Worm (Caenorhabditis elegans) whole organism, L3 larva: ENCODE results near the gene K11H12.8.

ENCODE experiments used
- R02D3.7 ChIP-seq: fragments of 150-350 bp; optimal IDR thresholded peaks from 2 replicates; lab custom pipeline; 2014; ENCODE audit warnings: missing biosample characterization, missing genetic modification characterization
- ZK546.5 ChIP-seq: sonication (generic microtip); optimal IDR thresholded peaks from 2 replicates; lab custom pipeline; 2017; ENCODE audit warnings: missing biosample characterization, missing genetic modification characterization
- aly-2 ChIP-seq: fragments of 150-350 bp; optimal IDR thresholded peaks from 2 replicates; lab custom pipeline; 2014; ENCODE audit warnings: missing biosample characterization, missing genetic modification characterization
- ama-1 ChIP-seq: fragments of 150-350 bp; optimal IDR thresholded peaks from 2 replicates; lab custom pipeline; 2018
- ceh-16 ChIP-seq: sonication (generic microtip); optimal IDR thresholded peaks from 2 replicates; lab custom pipeline; 2017; ENCODE audit warnings: missing biosample characterization, missing genetic modification characterization
- ceh-28 ChIP-seq: fragments of 150-350 bp; optimal IDR thresholded peaks from 2 replicates; lab custom pipeline; 2014; ENCODE audit warnings: missing biosample characterization, missing genetic modification reagents, missing genetic modification characterization
- ceh-82 ChIP-seq: fragments of 150-350 bp; optimal IDR thresholded peaks from 2 replicates; lab custom pipeline; 2014; ENCODE audit warnings: missing biosample characterization, missing genetic modification characterization
- ceh-9 ChIP-seq: sonication (generic microtip); optimal IDR thresholded peaks from 2 replicates; lab custom pipeline; 2018; ENCODE audit warnings: missing biosample characterization, missing genetic modification characterization
- egl-27 ChIP-seq: sonication (generic microtip); optimal IDR thresholded peaks from 4 replicates; lab custom pipeline; 2017; ENCODE audit warnings: missing biosample characterization, missing genetic modification reagents, missing genetic modification characterization
- elt-1 ChIP-seq: fragments of 150-350 bp; optimal IDR thresholded peaks from 2 replicates; lab custom pipeline; 2014; ENCODE audit warnings: missing biosample characterization, missing genetic modification characterization
- elt-2 ChIP-seq: sonication (generic microtip); optimal IDR thresholded peaks from 2 replicates; lab custom pipeline; 2016; ENCODE audit warnings: missing genetic modification reagents, mild to moderate bottlenecking, missing genetic modification characterization, missing compliant biosample characterization
- fkh-2 ChIP-seq: fragments of 150-350 bp; optimal IDR thresholded peaks from 2 replicates; lab custom pipeline; 2014; ENCODE audit warnings: missing biosample characterization, missing genetic modification reagents, missing genetic modification characterization
- fos-1 ChIP-seq: fragments of 150-350 bp; optimal IDR thresholded peaks from 2 replicates; lab custom pipeline; 2014; ENCODE audit warnings: missing biosample characterization, missing genetic modification characterization
- hmg-11 ChIP-seq: sonication (generic microtip); optimal IDR thresholded peaks from 2 replicates; lab custom pipeline; 2016; ENCODE audit warnings: missing genetic modification characterization, missing compliant biosample characterization
- lin-39 ChIP-seq: fragments of 150-350 bp; optimal IDR thresholded peaks from 2 replicates; lab custom pipeline; 2018; ENCODE audit warnings: missing biosample characterization, missing genetic modification reagents, missing genetic modification characterization
- mdl-1 ChIP-seq: fragments of 150-350 bp; optimal IDR thresholded peaks from 2 replicates; lab custom pipeline; 2014; ENCODE audit warnings: missing biosample characterization, missing genetic modification characterization
- mml-1 ChIP-seq: fragments of 150-350 bp; sonication (generic microtip); optimal IDR thresholded peaks from 3 replicates; lab custom pipeline; 2014; ENCODE audit warnings: missing biosample characterization, missing genetic modification characterization
- nhr-11 ChIP-seq: fragments of 150-350 bp; optimal IDR thresholded peaks from 2 replicates; lab custom pipeline; 2014; ENCODE audit warnings: missing biosample characterization, missing genetic modification characterization
- nhr-23 ChIP-seq: fragments of 150-350 bp; optimal IDR thresholded peaks from 2 replicates; lab custom pipeline; 2014; ENCODE audit warnings: missing biosample characterization, missing genetic modification reagents, missing genetic modification characterization
- nhr-25 ChIP-seq: sonication (generic microtip); optimal IDR thresholded peaks from 2 replicates; lab custom pipeline; 2017; ENCODE audit warnings: missing biosample characterization, missing genetic modification characterization
- nhr-28 ChIP-seq: fragments of 150-350 bp; optimal IDR thresholded peaks from 2 replicates; lab custom pipeline; 2014; ENCODE audit warnings: missing biosample characterization, missing genetic modification characterization
- nhr-43 ChIP-seq: sonication (generic microtip); optimal IDR thresholded peaks from 2 replicates; lab custom pipeline; 2016; ENCODE audit warnings: mild to moderate bottlenecking, missing genetic modification characterization, missing compliant biosample characterization; ENCODE audit not compliant: poor library complexity, severe bottlenecking
- nhr-67 ChIP-seq: fragments of 150-350 bp; optimal IDR thresholded peaks from 2 replicates; lab custom pipeline; 2014; ENCODE audit warnings: missing biosample characterization, missing genetic modification characterization
- nhr-76 ChIP-seq: fragments of 150-350 bp; sonication (generic microtip); optimal IDR thresholded peaks from 5 replicates; lab custom pipeline; 2014; ENCODE audit warnings: missing biosample characterization, missing genetic modification characterization
- nhr-77 ChIP-seq: fragments of 150-350 bp; optimal IDR thresholded peaks from 2 replicates; lab custom pipeline; 2014; ENCODE audit warnings: missing biosample characterization, missing genetic modification characterization
- pha-4 ChIP-seq: fragments of 150-350 bp; optimal IDR thresholded peaks from 2 replicates; lab custom pipeline; 2014; ENCODE audit warnings: missing biosample characterization, missing genetic modification reagents, missing genetic modification characterization
- pqm-1 ChIP-seq: fragments of 150-350 bp; optimal IDR thresholded peaks from 2 replicates; lab custom pipeline; 2017; ENCODE audit warnings: missing biosample characterization, missing genetic modification characterization, inconsistent platforms
- sea-2 ChIP-seq: fragments of 150-350 bp; sonication (generic microtip); optimal IDR thresholded peaks from 4 replicates; lab custom pipeline; 2014; ENCODE audit warnings: missing biosample characterization, missing genetic modification reagents, missing genetic modification characterization
- skn-1 ChIP-seq: fragments of 150-350 bp; optimal IDR thresholded peaks from 2 replicates; lab custom pipeline; 2014; ENCODE audit warnings: missing biosample characterization, missing genetic modification characterization
- tbx-2 ChIP-seq: sonication (generic microtip); optimal IDR thresholded peaks from 2 replicates; lab custom pipeline; 2016; ENCODE audit warnings: mild to moderate bottlenecking, missing genetic modification characterization, missing compliant biosample characterization
- unc-62 ChIP-seq: fragments of 150-350 bp; sonication (generic microtip); optimal IDR thresholded peaks from 4 replicates; lab custom pipeline; 2014; ENCODE audit warnings: missing biosample characterization, missing genetic modification reagents, missing genetic modification characterization
- zag-1 ChIP-seq: fragments of 150-350 bp; optimal IDR thresholded peaks from 2 replicates; lab custom pipeline; 2014; ENCODE audit warnings: missing biosample characterization, missing genetic modification characterization
- ztf-11 ChIP-seq: fragments of 150-350 bp; optimal IDR thresholded peaks from 2 replicates; lab custom pipeline; 2014; ENCODE audit warnings: missing biosample characterization, missing genetic modification characterization
- ztf-4 ChIP-seq: fragments of 150-350 bp; optimal IDR thresholded peaks from 2 replicates; lab custom pipeline; 2014; ENCODE audit warnings: missing biosample characterization, missing genetic modification characterization

K11H12.8 gene

ce11 chrIV:630598-630997 lies 24.6 kb upstream of the K11H12.8 start:
- TF ChIP-seq unc-62 (GFP tag; lab: Kevin White, UChicago), result no peak
- no peak for TF ChIP-seq aly-2 (tag; lab: Kevin White, UChicago)
- TF ChIP-seq nhr-67 (tag; lab: Kevin White, UChicago), result no peak
- TF ChIP-seq, all 47 proteins: peak for 0

- TF ChIP-seq nhr-77 (no peak), elt-2 (tag; lab: Kevin White, UChicago) (peak; percentile 29)
- TF ChIP-seq, all 47 proteins: peak for 1
These were observed 23.3 kb upstream of the K11H12.8 start for ce11 chrIV:631869-632268.

- no peak for TF ChIP-seq nhr-23 (tag; lab: Kevin White, UChicago)
- no peak for TF ChIP-seq ama-1 (lab: Kevin White, UChicago)
- TF ChIP-seq fos-1 (tag; lab: Kevin White, UChicago), result no peak
- no peak for TF ChIP-seq egl-27 (tag; lab: Kevin White, UChicago)
- no peak for TF ChIP-seq R02D3.7
- no peak for TF ChIP-seq mdl-1 (tag; lab: Kevin White, UChicago)
- no peak for TF ChIP-seq skn-1
- no peak for TF ChIP-seq zag-1 (tag; lab: Kevin White, UChicago)
- TF ChIP-seq ceh-16 (tag; lab: Kevin White, UChicago), result no peak
These were observed 21.6 kb upstream of the K11H12.8 start for ce11 chrIV:633565-633964.

ce11 chrIV:639167-639566 lies 16.0 kb upstream of the K11H12.8 start:
- TF ChIP-seq ztf-11 (tag; lab: Kevin White, UChicago), result no peak
- no peak for TF ChIP-seq nhr-11 (tag; lab: Kevin White, UChicago)
- TF ChIP-seq R02D3.7, result no peak
- TF ChIP-seq mml-1 (tag; lab: Kevin White, UChicago), result no peak
- no peak for TF ChIP-seq pha-4 (tag; lab: Kevin White, UChicago)
- TF ChIP-seq aly-2 (tag; lab: Kevin White, UChicago), result no peak
- no peak for TF ChIP-seq mdl-1 (tag; lab: Kevin White, UChicago)
- TF ChIP-seq nhr-28 (tag; lab: Kevin White, UChicago), result no peak
- no peak for TF ChIP-seq elt-1
- TF ChIP-seq tbx-2 (tag; lab: Kevin White, UChicago), result no peak
- no peak for TF ChIP-seq egl-27 (tag; lab: Kevin White, UChicago)

- TF ChIP-seq pqm-1 (tag; lab: Kevin White, UChicago) (no peak), nhr-25 (tag; lab: Kevin White, UChicago) (no peak)
These were observed 11.7 kb upstream of the K11H12.8 start for ce11 chrIV:643481-643880.

- TF ChIP-seq nhr-11 (tag; lab: Kevin White, UChicago) (no peak), nhr-23 (tag; lab: Kevin White, UChicago) (no peak), fos-1 (tag; lab: Kevin White, UChicago) (no peak), hmg-11 (tag; lab: Kevin White, UChicago) (no peak), nhr-77 (no peak), nhr-76 (no peak), ztf-11 (tag; lab: Kevin White, UChicago) (no peak), mml-1 (tag; lab: Kevin White, UChicago) (no peak), nhr-67 (tag; lab: Kevin White, UChicago) (no peak)
These were observed 6.8 kb upstream of the K11H12.8 start for ce11 chrIV:648362-648761.

- TF ChIP-seq nhr-43 (tag; lab: Kevin White, UChicago) (no peak), hmg-11 (tag; lab: Kevin White, UChicago) (no peak), ztf-11 (tag; lab: Kevin White, UChicago) (no peak), ceh-9 (tag; lab: Kevin White, UChicago) (no peak), nhr-11 (tag; lab: Kevin White, UChicago) (no peak), ZK546.5 (tag; lab: Kevin White, UChicago) (no peak), fkh-2 (tag; lab: Kevin White, UChicago) (no peak), mdl-1 (tag; lab: Kevin White, UChicago) (no peak), sea-2 (GFP tag; lab: Kevin White, UChicago) (no peak), fos-1 (tag; lab: Kevin White, UChicago) (no peak), nhr-67 (tag; lab: Kevin White, UChicago) (no peak), ceh-28 (tag; lab: Kevin White, UChicago) (no peak), elt-1 (no peak), nhr-23 (tag; lab: Kevin White, UChicago) (no peak), zag-1 (tag; lab: Kevin White, UChicago) (no peak), lin-39 (no peak), ztf-4 (tag; lab: Kevin White, UChicago) (no peak), ceh-82 (tag; lab: Kevin White, UChicago) (no peak)
- TF ChIP-seq, all 47 proteins: peak for 0
These were observed 5.8 kb upstream of the K11H12.8 start, which contains the start of gene K11H12.9 for ce11 chrIV:649365-649764. K11H12.9 (plus strand) TSS chrIV:649665.
